Worm (Caenorhabditis elegans) whole organism, L2 larva: ENCODE measurements around the gene clp-6.
A peak's percentile ranks its signal among the peaks of the same experiment; 100 is the strongest.

Source experiments
- F13H6.1 ChIP-seq: sonication (generic microtip); optimal IDR thresholded peaks from 2 replicates; lab custom pipeline; 2016; ENCODE audit warnings: missing genetic modification characterization, missing compliant biosample characterization
- R02D3.7 ChIP-seq: fragments of 150-350 bp; optimal IDR thresholded peaks from 2 replicates; lab custom pipeline; 2014; ENCODE audit warnings: missing biosample characterization, missing genetic modification characterization
- Y55F3AM.14 ChIP-seq: fragments of 200-800 bp; sonication (Bioruptor generic); optimal IDR thresholded peaks from 2 replicates; lab custom pipeline; 2018; ENCODE audit warnings: mild to moderate bottlenecking, missing genetic modification characterization, missing compliant biosample characterization
- alr-1 ChIP-seq: fragments of 150-350 bp; optimal IDR thresholded peaks from 2 replicates; lab custom pipeline; 2014; ENCODE audit warnings: missing biosample characterization, missing genetic modification characterization
- aly-2 ChIP-seq: fragments of 150-350 bp; optimal IDR thresholded peaks from 2 replicates; lab custom pipeline; 2014; ENCODE audit warnings: missing biosample characterization, missing genetic modification characterization
- ama-1 ChIP-seq: fragments of 150-350 bp; optimal IDR thresholded peaks from 2 replicates; lab custom pipeline; 2018; ENCODE audit warnings: inconsistent platforms
- blmp-1 ChIP-seq: sonication (generic microtip); optimal IDR thresholded peaks from 2 replicates; lab custom pipeline; 2017; ENCODE audit warnings: missing genetic modification characterization, mild to moderate bottlenecking, missing compliant biosample characterization, antibody characterized with exemption, moderate library complexity; ENCODE audit not compliant: insufficient read depth
- ceh-16 ChIP-seq: fragments of 150-350 bp; optimal IDR thresholded peaks from 2 replicates; lab custom pipeline; 2014; ENCODE audit warnings: missing biosample characterization, missing genetic modification characterization
- crh-2 ChIP-seq: sonication (generic microtip); optimal IDR thresholded peaks from 2 replicates; lab custom pipeline; 2017; ENCODE audit warnings: missing biosample characterization, missing genetic modification characterization
- dmd-4 ChIP-seq: sonication (generic microtip); optimal IDR thresholded peaks from 2 replicates; lab custom pipeline; 2017; ENCODE audit warnings: missing biosample characterization, missing genetic modification characterization
- egl-27 ChIP-seq: sonication (generic microtip); optimal IDR thresholded peaks from 3 replicates; lab custom pipeline; 2017; ENCODE audit warnings: missing biosample characterization, missing genetic modification reagents, missing genetic modification characterization
- elt-1 ChIP-seq: fragments of 150-350 bp; optimal IDR thresholded peaks from 2 replicates; lab custom pipeline; 2014; ENCODE audit warnings: missing biosample characterization, missing genetic modification characterization
- elt-3 ChIP-seq: sonication (generic microtip); optimal IDR thresholded peaks from 2 replicates; lab custom pipeline; 2017; ENCODE audit warnings: missing biosample characterization, missing genetic modification characterization
- fos-1 ChIP-seq: fragments of 150-350 bp; optimal IDR thresholded peaks from 2 replicates; lab custom pipeline; 2014; ENCODE audit warnings: missing biosample characterization, missing genetic modification characterization
- gmeb-1 ChIP-seq: fragments of 150-350 bp; optimal IDR thresholded peaks from 2 replicates; lab custom pipeline; 2014; ENCODE audit warnings: missing biosample characterization, missing genetic modification characterization
- lin-11 ChIP-seq: fragments of 150-350 bp; sonication (generic microtip); optimal IDR thresholded peaks from 2 replicates; lab custom pipeline; 2014; ENCODE audit warnings: missing biosample characterization, missing genetic modification characterization, inconsistent platforms, mixed read lengths
- lin-13 ChIP-seq: fragments of 150-350 bp; optimal IDR thresholded peaks from 2 replicates; lab custom pipeline; 2014; ENCODE audit warnings: missing biosample characterization, missing genetic modification reagents, missing genetic modification characterization
- lin-39 ChIP-seq: fragments of 150-350 bp; optimal IDR thresholded peaks from 2 replicates; lab custom pipeline; 2014; ENCODE audit warnings: missing biosample characterization, missing genetic modification reagents, missing genetic modification characterization
- lsy-2 ChIP-seq, 2 experiments: fragments of 150-350 bp in 1 of 2; sonication (generic microtip) in 1 of 2; optimal IDR thresholded peaks; 2 replicates each; lab custom pipeline; 2014 to 2017; ENCODE audit warnings: missing biosample characterization in 2 of 2, missing genetic modification characterization in 2 of 2
- mab-5 ChIP-seq: fragments of 150-350 bp; optimal IDR thresholded peaks from 2 replicates; lab custom pipeline; 2014; ENCODE audit warnings: missing biosample characterization, missing genetic modification characterization
- mbf-1 ChIP-seq: sonication (generic microtip); optimal IDR thresholded peaks from 2 replicates; lab custom pipeline; 2017; ENCODE audit warnings: missing biosample characterization, missing genetic modification characterization
- mdl-1 ChIP-seq, 2 experiments: fragments of 150-350 bp in 1 of 2; sonication (generic microtip) in 1 of 2; optimal IDR thresholded peaks; 2 replicates each; lab custom pipeline; 2017; ENCODE audit warnings: missing biosample characterization in 2 of 2, missing genetic modification characterization in 2 of 2
- nhr-11 ChIP-seq: fragments of 150-350 bp; optimal IDR thresholded peaks from 2 replicates; lab custom pipeline; 2014; ENCODE audit warnings: missing biosample characterization, missing genetic modification characterization
- nhr-21 ChIP-seq: fragments of 150-350 bp; optimal IDR thresholded peaks from 2 replicates; lab custom pipeline; 2014; ENCODE audit warnings: missing biosample characterization, missing genetic modification characterization
- nhr-23 ChIP-seq: fragments of 150-350 bp; optimal IDR thresholded peaks from 2 replicates; lab custom pipeline; 2014; ENCODE audit warnings: missing biosample characterization, missing genetic modification reagents, missing genetic modification characterization
- nhr-77 ChIP-seq: fragments of 150-350 bp; optimal IDR thresholded peaks from 2 replicates; lab custom pipeline; 2014; ENCODE audit warnings: missing biosample characterization, missing genetic modification characterization
- peb-1 ChIP-seq: fragments of 150-350 bp; optimal IDR thresholded peaks from 2 replicates; lab custom pipeline; 2014; ENCODE audit warnings: missing biosample characterization, missing genetic modification characterization
- sem-4 ChIP-seq: fragments of 150-350 bp; optimal IDR thresholded peaks from 2 replicates; lab custom pipeline; 2014; ENCODE audit warnings: missing biosample characterization, missing genetic modification reagents, missing genetic modification characterization
- sma-3 ChIP-seq: sonication (generic microtip); optimal IDR thresholded peaks from 2 replicates; lab custom pipeline; 2016; ENCODE audit warnings: missing genetic modification reagents, missing genetic modification characterization, missing compliant biosample characterization
- sma-9 ChIP-seq, 2 experiments: fragments of 150-350 bp in 1 of 2; sonication (generic microtip) in 1 of 2; optimal IDR thresholded peaks; 2 replicates each; lab custom pipeline; 2014 to 2016; ENCODE audit warnings: missing genetic modification characterization in 2 of 2, mild to moderate bottlenecking in 1 of 2, missing biosample characterization in 1 of 2, missing compliant biosample characterization in 1 of 2, missing genetic modification reagents in 1 of 2, moderate library complexity in 1 of 2
- snpc-4 ChIP-seq: fragments of 150-350 bp; optimal IDR thresholded peaks from 2 replicates; lab custom pipeline; 2014; ENCODE audit warnings: missing biosample characterization, missing genetic modification characterization
- unc-55 ChIP-seq: fragments of 150-350 bp; sonication (generic microtip); optimal IDR thresholded peaks from 3 replicates; lab custom pipeline; 2014; ENCODE audit warnings: missing biosample characterization, missing genetic modification reagents, missing genetic modification characterization
- unc-62 ChIP-seq: fragments of 150-350 bp; optimal IDR thresholded peaks from 2 replicates; lab custom pipeline; 2014; ENCODE audit warnings: missing biosample characterization, missing genetic modification reagents, missing genetic modification characterization
- zag-1 ChIP-seq: fragments of 150-350 bp; optimal IDR thresholded peaks from 2 replicates; lab custom pipeline; 2014; ENCODE audit warnings: missing biosample characterization, missing genetic modification characterization
- ztf-1 ChIP-seq: fragments of 200-800 bp; sonication (Bioruptor generic); conservative IDR thresholded peaks from 2 replicates; pipeline ENCODE4 v1.3.6; 2022; ENCODE audit warnings: missing genetic modification characterization, missing compliant biosample characterization
- ztf-11 ChIP-seq: sonication (generic microtip); optimal IDR thresholded peaks from 2 replicates; lab custom pipeline; 2017; ENCODE audit warnings: missing biosample characterization, missing genetic modification characterization

The clp-6 gene

ce11 chrIV:1459826-1460489 is 25.1 kb upstream of the clp-6 start:
- TF ChIP-seq nhr-11 (tag; lab: Kevin White, UChicago) (no peak), ceh-16 (tag; lab: Kevin White, UChicago) (no peak), lsy-2 (tag; optimal IDR thresholded peaks at IDR 0.05; lab: Kevin White, UChicago) (no peak), zag-1 (tag; lab: Kevin White, UChicago) (no peak), blmp-1 (tag; lab: Kevin White, UChicago) (no peak), crh-2 (tag; lab: Kevin White, UChicago) (no peak), gmeb-1 (tag; lab: Kevin White, UChicago) (no peak), aly-2 (tag; lab: Kevin White, UChicago) (no peak), ama-1 (lab: Kevin White, UChicago) (no peak), mdl-1 (tag; optimal IDR thresholded peaks at IDR 0.05; lab: Kevin White, UChicago) (no peak), lin-11 (no peak), sem-4 (tag; lab: Kevin White, UChicago) (no peak), peb-1 (tag; lab: Kevin White, UChicago) (no peak), ztf-11 (tag; lab: Kevin White, UChicago) (no peak), ztf-1 (GFP tag; lab: Robert Waterston, UW) (no peak), snpc-4 (tag; lab: Kevin White, UChicago) (no peak), unc-62 (GFP tag; lab: Kevin White, UChicago) (no peak), elt-1 (tag; lab: Kevin White, UChicago) (no peak), nhr-21 (tag; lab: Kevin White, UChicago) (no peak), unc-55 (GFP tag; lab: Kevin White, UChicago) (no peak)

ce11 chrIV:1459419-1459818 is 24.6 kb upstream of the clp-6 start:
- TF ChIP-seq ama-1 (lab: Kevin White, UChicago) (no peak), nhr-23 (tag; lab: Kevin White, UChicago) (no peak), elt-3 (no peak), snpc-4 (tag; lab: Kevin White, UChicago) (no peak), fos-1 (tag; lab: Kevin White, UChicago) (no peak), mab-5 (tag; lab: Kevin White, UChicago) (no peak), F13H6.1 (tag; lab: Kevin White, UChicago) (no peak), aly-2 (tag; lab: Kevin White, UChicago) (no peak), R02D3.7 (tag; lab: Kevin White, UChicago) (no peak), peb-1 (tag; lab: Kevin White, UChicago) (no peak), mbf-1 (tag; lab: Kevin White, UChicago) (no peak), nhr-21 (tag; lab: Kevin White, UChicago) (no peak), sma-9 (GFP tag; optimal IDR thresholded peaks at IDR 0.05; lab: Kevin White, UChicago) (no peak), sma-9 (tag; optimal IDR thresholded peaks at IDR 0.05; lab: Kevin White, UChicago) (no peak), alr-1 (tag; lab: Kevin White, UChicago) (no peak), ztf-1 (GFP tag; lab: Robert Waterston, UW) (no peak), egl-27 (tag; lab: Kevin White, UChicago) (no peak), Y55F3AM.14 (GFP tag; lab: Kevin White, UChicago) (no peak), sma-3 (GFP tag; lab: Kevin White, UChicago) (no peak), mdl-1 (tag; optimal IDR thresholded peaks at IDR 0.05; lab: Kevin White, UChicago) (no peak), dmd-4 (tag; lab: Kevin White, UChicago) (no peak)

DNA sequence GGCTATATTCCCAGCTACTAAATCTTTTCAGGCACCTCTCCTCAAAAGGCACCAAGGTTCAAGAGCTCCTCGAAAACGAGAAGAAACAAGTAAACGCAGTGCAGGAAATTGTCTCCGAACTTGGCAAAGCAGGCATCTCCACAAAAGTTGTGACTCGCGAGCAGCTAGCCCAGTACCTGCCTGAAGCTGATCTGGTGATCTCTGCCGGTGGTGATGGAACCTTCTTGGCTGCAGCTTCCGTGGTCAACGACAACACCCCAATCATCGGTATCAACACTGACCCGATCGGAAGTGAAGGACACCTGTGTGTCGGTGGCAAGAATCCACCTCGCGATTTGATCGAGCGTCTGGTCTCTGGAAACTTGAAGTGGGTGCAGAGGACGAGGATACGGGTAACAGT is 23.4 kb upstream of the clp-6 start:
- TF ChIP-seq lin-11 (no peak), sem-4 (tag; lab: Kevin White, UChicago) (no peak), Y55F3AM.14 (GFP tag; lab: Kevin White, UChicago) (peak; percentile 32), fos-1 (tag; lab: Kevin White, UChicago) (no peak), elt-1 (tag; lab: Kevin White, UChicago) (no peak), crh-2 (tag; lab: Kevin White, UChicago) (no peak), elt-3 (no peak), ztf-1 (GFP tag; lab: Robert Waterston, UW) (no peak)

DNA sequence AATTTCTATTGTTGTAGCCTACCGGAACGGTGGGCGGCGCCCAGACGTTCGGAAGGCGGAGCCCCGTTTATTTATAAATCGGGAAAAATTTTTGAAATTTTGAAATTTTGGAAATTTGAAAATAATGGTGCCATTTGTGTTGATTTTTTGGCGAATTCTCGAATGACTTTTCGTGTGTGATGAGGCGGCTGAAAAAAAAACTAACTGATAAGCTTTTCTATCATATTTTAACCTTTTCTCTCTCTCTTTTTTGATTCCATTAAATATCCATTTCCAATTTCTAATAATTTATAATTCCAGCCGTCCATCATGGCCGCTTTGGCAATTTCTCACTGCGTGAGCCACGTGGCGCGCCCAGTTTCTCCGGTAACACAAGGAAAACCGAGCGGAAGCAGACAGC is 21.9 kb upstream of the clp-6 start, which contains the start of gene nadk-1:
Gene nadk-1, plus strand, starts transcription at position 301 of the 400 bp plus-strand sequence.
- TF ChIP-seq unc-55 (GFP tag; lab: Kevin White, UChicago) (no peak), nhr-77 (tag; lab: Kevin White, UChicago) (no peak), lin-13 (GFP tag; lab: Kevin White, UChicago) (no peak), lin-39 (no peak), fos-1 (tag; lab: Kevin White, UChicago) (no peak), gmeb-1 (tag; lab: Kevin White, UChicago) (no peak)
